Fruit fly (Drosophila melanogaster) whole organism, embryonic: ENCODE data around the gene qjt.

Source experiments
- B-H1 ChIP-seq: fragments of 200-800 bp; sonication (Bioruptor generic); IDR thresholded peaks from 3 replicates; pipeline ENCODE4 v1.3.6; 2022; ENCODE audit warnings: missing biosample characterization, missing genetic modification characterization
- Bgb ChIP-seq: fragments of 200-800 bp; sonication (Bioruptor generic); IDR thresholded peaks from 2 replicates; pipeline ENCODE4 v1.3.6; 2022; ENCODE audit warnings: missing biosample characterization, missing genetic modification characterization; ENCODE audit not compliant: partially characterized antibody
- CG10147 ChIP-seq: fragments of 200-800 bp; sonication (Bioruptor generic); optimal IDR thresholded peaks from 2 replicates; lab custom pipeline; 2019; ENCODE audit warnings: missing biosample characterization, mild to moderate bottlenecking, missing genetic modification characterization, moderate library complexity
- CG11456 ChIP-seq: fragments of 200-800 bp; sonication (Bioruptor generic); IDR thresholded peaks from 3 replicates; pipeline ENCODE4 v1.3.6; 2022; ENCODE audit warnings: missing biosample characterization, missing genetic modification characterization
- CG12744 ChIP-seq: fragments of 200-800 bp; sonication (Bioruptor generic); optimal IDR thresholded peaks from 2 replicates; lab custom pipeline; 2016; ENCODE audit warnings: missing biosample characterization, missing genetic modification characterization
- CG12769 ChIP-seq: fragments of 200-800 bp; sonication (Bioruptor generic); optimal IDR thresholded peaks from 2 replicates; lab custom pipeline; 2019; ENCODE audit warnings: missing biosample characterization, mild to moderate bottlenecking, missing genetic modification characterization, moderate library complexity
- CG14014 ChIP-seq: fragments of 200-800 bp; sonication (Bioruptor generic); IDR thresholded peaks from 2 replicates; pipeline ENCODE4 v1.3.6; 2022; ENCODE audit warnings: missing biosample characterization, missing genetic modification characterization
- CG14050 ChIP-seq: fragments of 200-800 bp; sonication (Bioruptor generic); IDR thresholded peaks from 3 replicates; pipeline ENCODE4 v1.3.6; 2022; ENCODE audit warnings: missing biosample characterization, missing genetic modification characterization
- CG14441 ChIP-seq: fragments of 200-800 bp; sonication (Bioruptor generic); IDR thresholded peaks from 2 replicates; pipeline ENCODE4 v1.3.6; 2022; ENCODE audit warnings: missing biosample characterization, missing genetic modification characterization
- CG15011 ChIP-seq: fragments of 200-800 bp; sonication (Bioruptor generic); optimal IDR thresholded peaks from 3 replicates; lab custom pipeline; 2018; ENCODE audit warnings: missing biosample characterization, mild to moderate bottlenecking, missing genetic modification characterization
- CG16863 ChIP-seq: fragments of 200-800 bp; sonication (Bioruptor generic); optimal IDR thresholded peaks from 3 replicates; lab custom pipeline; 2016; ENCODE audit warnings: missing biosample characterization, missing genetic modification characterization
- CG18262 ChIP-seq: fragments of 200-800 bp; optimal IDR thresholded peaks from 3 replicates; lab custom pipeline; 2019; ENCODE audit warnings: missing biosample characterization, mild to moderate bottlenecking, missing genetic modification characterization, moderate library complexity
- CG2202 ChIP-seq: fragments of 200-800 bp; sonication (Bioruptor generic); optimal IDR thresholded peaks from 2 replicates; lab custom pipeline; 2018; ENCODE audit warnings: missing biosample characterization, mild to moderate bottlenecking, missing genetic modification characterization
- CG30020 ChIP-seq: fragments of 200-800 bp; optimal IDR thresholded peaks from 2 replicates; lab custom pipeline; 2019; ENCODE audit warnings: missing biosample characterization, mild to moderate bottlenecking, missing genetic modification characterization, moderate library complexity
- CG30431 ChIP-seq: fragments of 200-800 bp; sonication (Bioruptor generic); optimal IDR thresholded peaks from 2 replicates; lab custom pipeline; 2017; ENCODE audit warnings: missing biosample characterization, missing genetic modification characterization
- CG31388 ChIP-seq: fragments of 200-800 bp; sonication (Bioruptor generic); optimal IDR thresholded peaks from 2 replicates; lab custom pipeline; 2016; ENCODE audit warnings: missing biosample characterization, missing genetic modification characterization
- CG3281 ChIP-seq: fragments of 200-800 bp; sonication (Bioruptor generic); optimal IDR thresholded peaks from 3 replicates; lab custom pipeline; 2017; ENCODE audit warnings: missing biosample characterization, mild to moderate bottlenecking, missing genetic modification characterization
- CG3407 ChIP-seq: fragments of 200-800 bp; sonication (Bioruptor generic); optimal IDR thresholded peaks from 2 replicates; lab custom pipeline; 2018; ENCODE audit warnings: missing biosample characterization, mild to moderate bottlenecking, missing genetic modification characterization
- CG9727 ChIP-seq: fragments of 200-800 bp; sonication (Bioruptor generic); optimal IDR thresholded peaks from 3 replicates; lab custom pipeline; 2017; ENCODE audit warnings: missing biosample characterization, mild to moderate bottlenecking, missing genetic modification characterization
- CG9876 ChIP-seq: fragments of 200-800 bp; sonication (Bioruptor generic); optimal IDR thresholded peaks from 2 replicates; lab custom pipeline; 2016; ENCODE audit warnings: missing biosample characterization, missing genetic modification characterization
- Chrac-16 ChIP-seq: fragments of 200-800 bp; sonication (Bioruptor generic); optimal IDR thresholded peaks from 3 replicates; lab custom pipeline; 2016; ENCODE audit warnings: missing biosample characterization, missing genetic modification characterization
- Dad ChIP-seq: fragments of 200-800 bp; sonication (Bioruptor generic); optimal IDR thresholded peaks from 3 replicates; lab custom pipeline; 2016; ENCODE audit warnings: missing biosample characterization, missing genetic modification characterization
- Deaf1 ChIP-seq: fragments of 200-800 bp; optimal IDR thresholded peaks from 3 replicates; lab custom pipeline; 2019; ENCODE audit warnings: missing biosample characterization, mild to moderate bottlenecking, missing genetic modification characterization, moderate library complexity
- Hmx ChIP-seq: fragments of 200-800 bp; sonication (Bioruptor generic); optimal IDR thresholded peaks from 2 replicates; lab custom pipeline; 2016; ENCODE audit warnings: missing biosample characterization, missing genetic modification characterization
- Med ChIP-seq: fragments of 200-800 bp; sonication (Bioruptor generic); peaks from one replicate; lab custom pipeline; 2016; ENCODE audit warnings: missing biosample characterization, missing genetic modification characterization, mild to moderate bottlenecking, inconsistent platforms, moderate library complexity
- Oaz ChIP-seq: fragments of 200-800 bp; sonication (Bioruptor generic); IDR thresholded peaks from 2 replicates; pipeline ENCODE4 v1.3.6; 2022; ENCODE audit warnings: missing biosample characterization, missing genetic modification characterization
- Ptx1 ChIP-seq: fragments of 200-800 bp; sonication (Bioruptor generic); IDR thresholded peaks from 2 replicates; pipeline ENCODE4 v1.3.6; 2022; ENCODE audit warnings: missing biosample characterization, missing genetic modification characterization
- Rfx ChIP-seq: fragments of 200-800 bp; sonication (Bioruptor generic); IDR thresholded peaks from 2 replicates; pipeline ENCODE4 v1.3.6; 2022; ENCODE audit warnings: missing biosample characterization, missing genetic modification characterization
- Sry-δ ChIP-seq: fragments of 200-800 bp; sonication (Bioruptor generic); optimal IDR thresholded peaks from 2 replicates; lab custom pipeline; 2016; ENCODE audit warnings: missing biosample characterization, missing genetic modification characterization
- ash1 ChIP-seq: fragments of 200-800 bp; sonication (Bioruptor generic); optimal IDR thresholded peaks from 2 replicates; lab custom pipeline; 2018; ENCODE audit warnings: missing biosample characterization, mild to moderate bottlenecking, missing genetic modification characterization
- btn ChIP-seq: fragments of 200-800 bp; sonication (Bioruptor generic); optimal IDR thresholded peaks from 2 replicates; lab custom pipeline; 2016; ENCODE audit warnings: missing biosample characterization, missing genetic modification characterization
- cad ChIP-seq: fragments of >200 bp; optimal IDR thresholded peaks from 2 replicates; lab custom pipeline; 2017; ENCODE audit warnings: missing biosample characterization, missing genetic modification characterization
- dysf ChIP-seq: fragments of 200-800 bp; sonication (Bioruptor generic); IDR thresholded peaks from 3 replicates; pipeline ENCODE4 v1.3.6; 2022; ENCODE audit warnings: missing biosample characterization, missing genetic modification characterization
- emc ChIP-seq: fragments of 200-800 bp; sonication (Bioruptor generic); optimal IDR thresholded peaks from 2 replicates; lab custom pipeline; 2016; ENCODE audit warnings: missing biosample characterization, missing genetic modification characterization
- ewg ChIP-seq: fragments of 200-800 bp; sonication (Bioruptor generic); optimal IDR thresholded peaks from 3 replicates; lab custom pipeline; 2017; ENCODE audit warnings: mild to moderate bottlenecking, missing biosample characterization, missing genetic modification reagents, missing genetic modification characterization
- gsb ChIP-seq: fragments of 200-800 bp; sonication (Bioruptor generic); IDR thresholded peaks from 2 replicates; pipeline ENCODE4 v1.3.6; 2022; ENCODE audit warnings: missing biosample characterization, missing genetic modification characterization
- ind ChIP-seq: fragments of 200-800 bp; sonication (Bioruptor generic); optimal IDR thresholded peaks from 3 replicates; lab custom pipeline; 2016; ENCODE audit warnings: missing biosample characterization, missing genetic modification characterization
- jing ChIP-seq: fragments of 200-800 bp; sonication (Bioruptor generic); optimal IDR thresholded peaks from 2 replicates; lab custom pipeline; 2018; ENCODE audit warnings: missing biosample characterization, mild to moderate bottlenecking, missing genetic modification characterization
- lilli ChIP-seq: fragments of 200-800 bp; sonication (Bioruptor generic); optimal IDR thresholded peaks from 3 replicates; lab custom pipeline; 2016; ENCODE audit warnings: missing biosample characterization, missing genetic modification characterization
- nom ChIP-seq: fragments of 200-800 bp; sonication (Bioruptor generic); optimal IDR thresholded peaks from 2 replicates; lab custom pipeline; 2017; ENCODE audit warnings: missing biosample characterization, missing genetic modification characterization, mild to moderate bottlenecking, moderate library complexity, missing genetic modification reagents
- onecut ChIP-seq: fragments of 200-800 bp; sonication (Bioruptor generic); IDR thresholded peaks from 2 replicates; pipeline ENCODE4 v1.3.6; 2022; ENCODE audit warnings: missing biosample characterization, missing genetic modification characterization
- otp ChIP-seq: fragments of 200-800 bp; sonication (Bioruptor generic); IDR thresholded peaks from 3 replicates; pipeline ENCODE4, ENCODE4 v1.3.6; 2022; ENCODE audit warnings: missing biosample characterization, missing genetic modification characterization
- ranshi ChIP-seq: fragments of 200-800 bp; sonication (Bioruptor generic); IDR thresholded peaks from 2 replicates; pipeline ENCODE4 v1.3.6; 2022; ENCODE audit warnings: missing biosample characterization, missing genetic modification characterization
- run ChIP-seq: fragments of 200-800 bp; sonication (Bioruptor generic); optimal IDR thresholded peaks from 3 replicates; lab custom pipeline; 2018; ENCODE audit warnings: missing biosample characterization, mild to moderate bottlenecking, missing genetic modification characterization
- salm ChIP-seq: fragments of 200-800 bp; sonication (Bioruptor generic); optimal IDR thresholded peaks from 2 replicates; lab custom pipeline; 2018; ENCODE audit warnings: missing biosample characterization, mild to moderate bottlenecking, missing genetic modification characterization
- scrt ChIP-seq: fragments of 200-800 bp; sonication (Bioruptor generic); optimal IDR thresholded peaks from 2 replicates; lab custom pipeline; 2018; ENCODE audit warnings: missing biosample characterization, mild to moderate bottlenecking, missing genetic modification characterization, moderate library complexity
- sens-2 ChIP-seq: fragments of 200-800 bp; sonication (Bioruptor generic); IDR thresholded peaks from 2 replicates; pipeline ENCODE4 v1.3.6; 2022; ENCODE audit warnings: missing biosample characterization, missing genetic modification characterization
- tgo ChIP-seq: fragments of 200-800 bp; sonication (Bioruptor generic); IDR thresholded peaks from 3 replicates; pipeline ENCODE4 v1.3.6; 2022; ENCODE audit warnings: missing biosample characterization, missing genetic modification characterization
- unpg ChIP-seq: fragments of 200-800 bp; sonication (Bioruptor generic); optimal IDR thresholded peaks from 3 replicates; lab custom pipeline; 2018; ENCODE audit warnings: missing biosample characterization, mild to moderate bottlenecking, missing genetic modification characterization, moderate library complexity
- yki ChIP-seq: fragments of >200 bp; optimal IDR thresholded peaks from 3 replicates; lab custom pipeline; 2018
- zf30C ChIP-seq: fragments of 200-800 bp; sonication (Bioruptor generic); optimal IDR thresholded peaks from 3 replicates; lab custom pipeline; 2018; ENCODE audit warnings: missing biosample characterization, mild to moderate bottlenecking, missing genetic modification characterization
- zfh1 ChIP-seq: fragments of 200-800 bp; sonication (Bioruptor generic); IDR thresholded peaks from 3 replicates; pipeline ENCODE4 v1.3.6; 2022; ENCODE audit warnings: missing biosample characterization, missing genetic modification characterization

The qjt gene

DNA sequence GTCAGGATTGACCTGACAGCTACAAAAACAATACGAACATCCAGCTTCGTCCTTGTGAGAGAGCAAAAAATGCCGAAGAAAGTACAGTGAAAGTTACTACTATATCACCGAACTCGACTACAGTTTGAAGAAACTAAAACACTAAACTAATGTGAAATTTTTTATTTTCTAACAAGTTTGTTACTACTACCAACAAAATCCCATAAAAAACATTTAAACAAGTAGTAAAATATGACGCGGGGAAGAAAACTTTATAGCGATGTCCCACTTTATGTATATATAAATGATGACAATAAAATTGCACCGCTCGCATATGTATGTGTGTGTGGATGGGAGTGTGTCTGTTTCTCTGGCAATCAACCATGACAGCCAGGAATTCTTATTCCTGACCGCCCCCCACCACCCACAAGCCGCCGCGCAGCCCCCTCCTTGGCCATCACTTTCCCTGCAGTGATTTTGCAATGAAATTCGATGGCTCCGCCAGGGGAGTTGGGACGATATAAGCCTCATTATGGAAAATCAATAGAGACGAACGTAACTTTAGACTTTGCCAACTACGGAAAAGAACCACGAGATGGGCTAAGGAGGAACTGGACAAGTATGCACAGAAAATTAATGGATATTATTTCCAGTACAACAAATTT, 17.4 kb upstream of the qjt start (continued):
- TF ChIP-seq CG30431 (GFP tag; lab: Kevin White, UChicago): no peak
- TF ChIP-seq otp (GFP tag; lab: Robert Waterston, UW): no peak
- TF ChIP-seq CG9876: no peak
- TF ChIP-seq cad: no peak
- peak; percentile 37; the same call in 1 of the 3 replicates for TF ChIP-seq zfh1 (GFP tag; lab: Robert Waterston, UW)
- no peak for TF ChIP-seq CG9727 (GFP tag; lab: Kevin White, UChicago)
- no peak for TF ChIP-seq ind (GFP tag; lab: Kevin White, UChicago)
- TF ChIP-seq CG30020 (tag; lab: Kevin White, UChicago): no peak
- no peak for TF ChIP-seq Hmx (GFP tag; lab: Kevin White, UChicago)
- no peak for TF ChIP-seq jing (GFP tag; lab: Kevin White, UChicago)
- no peak for TF ChIP-seq yki (lab: Kevin White, UChicago)
- no peak for TF ChIP-seq Deaf1 (tag; lab: Kevin White, UChicago)
- TF ChIP-seq B-H1 (GFP tag; lab: Robert Waterston, UW): no peak
- no peak for TF ChIP-seq zf30C (GFP tag; lab: Kevin White, UChicago)
- TF ChIP-seq run (tag; lab: Kevin White, UChicago): no peak
- no peak for TF ChIP-seq CG12769 (tag; lab: Kevin White, UChicago)
- no peak for TF ChIP-seq salm (tag; lab: Kevin White, UChicago)
- no peak for TF ChIP-seq lilli (GFP tag; lab: Kevin White, UChicago)
- TF ChIP-seq CG14441: peak; percentile 52; the same call in 1 of the 2 replicates
- no peak for TF ChIP-seq Sry-δ (GFP tag; lab: Kevin White, UChicago)
- no peak for TF ChIP-seq CG2202 (tag; lab: Kevin White, UChicago)
- no peak for TF ChIP-seq Med (GFP tag; lab: Kevin White, UChicago)
- TF ChIP-seq CG12744 (GFP tag; lab: Kevin White, UChicago): no peak
- TF ChIP-seq emc (GFP tag; lab: Kevin White, UChicago): no peak
- peak; percentile 48 for TF ChIP-seq Rfx
- TF ChIP-seq CG14050 (GFP tag; lab: Robert Waterston, UW): no peak
- TF ChIP-seq CG15011 (GFP tag; lab: Kevin White, UChicago): no peak
- peak; percentile 57; the same call in 1 of the 3 replicates for TF ChIP-seq dysf (GFP tag; lab: Robert Waterston, UW)
- TF ChIP-seq CG11456 (GFP tag; lab: Robert Waterston, UW): no peak
- no peak for TF ChIP-seq Oaz
- no peak for TF ChIP-seq nom
- no peak for TF ChIP-seq CG16863 (GFP tag; lab: Kevin White, UChicago)
- peak; percentile 0 for TF ChIP-seq unpg
- no peak for TF ChIP-seq scrt (GFP tag; lab: Kevin White, UChicago)
- no peak for TF ChIP-seq sens-2 (GFP tag; lab: Robert Waterston, UW)
- no peak for TF ChIP-seq gsb (GFP tag; lab: Robert Waterston, UW)
- TF ChIP-seq CG31388 (GFP tag; lab: Kevin White, UChicago): no peak
- TF ChIP-seq CG3407: no peak
- TF ChIP-seq CG3281 (GFP tag; lab: Kevin White, UChicago): no peak
- TF ChIP-seq CG14014 (GFP tag; lab: Robert Waterston, UW): no peak
- peak; percentile 77 for TF ChIP-seq onecut (GFP tag; lab: Robert Waterston, UW)
- peak; percentile 45; the same call in 1 of the 2 replicates for TF ChIP-seq ranshi (GFP tag; lab: Robert Waterston, UW)
- TF ChIP-seq Ptx1 (GFP tag; lab: Robert Waterston, UW): peak; percentile 57; the same call in 1 of the 2 replicates
- no peak for TF ChIP-seq Bgb (GFP tag; lab: Robert Waterston, UW)
- no peak for TF ChIP-seq CG18262 (tag; lab: Kevin White, UChicago)
- TF ChIP-seq tgo (GFP tag; lab: Robert Waterston, UW): 0 out of 3 replicates have a peak, but pooled peaks have one; percentile 15
- TF ChIP-seq Chrac-16 (GFP tag; lab: Kevin White, UChicago): no peak
- no peak for TF ChIP-seq btn (GFP tag; lab: Kevin White, UChicago)
- TF ChIP-seq CG10147 (GFP tag; lab: Kevin White, UChicago): peak; percentile 11
- TF ChIP-seq ash1 (GFP tag; lab: Kevin White, UChicago): no peak
- TF ChIP-seq Dad (GFP tag; lab: Kevin White, UChicago): no peak
- TF ChIP-seq ewg (GFP tag; lab: Kevin White, UChicago): no peak
